1 fruit fly cellular context compared by ENCODE assay signal in genomic region chr3R:21605291-21605898, dm6.
A peak's percentile ranks its signal among the peaks of the same experiment; 100 is the strongest.
TF ChIP-seq lines count a peak whose summit lies in the region.

No protein-coding gene starts in this region.

TF ChIP-seq in whole organism, embryonic, 481 proteins besides CTCF, POLR2A, EP300 and RAD21 (continued from another document):
- TF ChIP-seq bcd (GFP tag; optimal IDR thresholded peaks at IDR 0.05; lab: Kevin White, UChicago) = no peak
- TF ChIP-seq Antp (GFP tag; optimal IDR thresholded peaks at IDR 0.05; lab: Kevin White, UChicago) = no peak
- TF ChIP-seq maf-S (GFP tag; optimal IDR thresholded peaks at IDR 0.05; lab: Kevin White, UChicago) = no peak
- TF ChIP-seq nom (GFP tag; optimal IDR thresholded peaks at IDR 0.05; lab: Kevin White, UChicago) = peak; percentile 99
- TF ChIP-seq CG6272 (GFP tag; IDR thresholded peaks at IDR 0.05; lab: Robert Waterston, UW) = no peak
- TF ChIP-seq Tbp (GFP tag; optimal IDR thresholded peaks at IDR 0.05; lab: Kevin White, UChicago) = no peak
- no peak for TF ChIP-seq pum (GFP tag; optimal IDR thresholded peaks at IDR 0.05; lab: Kevin White, UChicago)
- TF ChIP-seq onecut (GFP tag; IDR thresholded peaks at IDR 0.05; lab: Robert Waterston, UW) = no peak
- no peak for TF ChIP-seq pfk (GFP tag; optimal IDR thresholded peaks at IDR 0.05; lab: Kevin White, UChicago)
- TF ChIP-seq CG7372 (GFP tag; IDR thresholded peaks at IDR 0.05; lab: Robert Waterston, UW) = no peak
- TF ChIP-seq psq (GFP tag; optimal IDR thresholded peaks at IDR 0.05; lab: Kevin White, UChicago) = peak; percentile 99
- TF ChIP-seq ftz-f1 (GFP tag; optimal IDR thresholded peaks at IDR 0.05; lab: Kevin White, UChicago) = no peak
- no peak for TF ChIP-seq CG7786 (GFP tag; optimal IDR thresholded peaks at IDR 0.05; lab: Kevin White, UChicago)
- TF ChIP-seq pzg (GFP tag; optimal IDR thresholded peaks at IDR 0.05; lab: Kevin White, UChicago) = no peak
- TF ChIP-seq CG6854 (GFP tag; optimal IDR thresholded peaks at IDR 0.05; lab: Kevin White, UChicago) = no peak
- no peak for TF ChIP-seq CG17612 (GFP tag; IDR thresholded peaks at IDR 0.05; lab: Robert Waterston, UW)
- no peak for TF ChIP-seq caup (GFP tag; optimal IDR thresholded peaks at IDR 0.05; lab: Kevin White, UChicago; ENCODE audit: severe bottlenecking)
- TF ChIP-seq Rfx (GFP tag; IDR thresholded peaks at IDR 0.05; lab: Robert Waterston, UW) = no peak
- TF ChIP-seq dimm (GFP tag; IDR thresholded peaks at IDR 0.05; lab: Robert Waterston, UW) = no peak
- TF ChIP-seq CG11247 (GFP tag; IDR thresholded peaks at IDR 0.05; lab: Robert Waterston, UW) = no peak
- TF ChIP-seq Sry-β (GFP tag; optimal IDR thresholded peaks at IDR 0.05; lab: Kevin White, UChicago) = no peak
- TF ChIP-seq CG9727 (GFP tag; optimal IDR thresholded peaks at IDR 0.05; lab: Kevin White, UChicago) = no peak
- TF ChIP-seq vvl (GFP tag; IDR thresholded peaks at IDR 0.05; lab: Robert Waterston, UW) = no peak
- TF ChIP-seq CG32532 (GFP tag; IDR thresholded peaks at IDR 0.05; lab: Robert Waterston, UW) = no peak
- TF ChIP-seq HHEX (GFP tag; optimal IDR thresholded peaks at IDR 0.05; lab: Kevin White, UChicago) = no peak
- no peak; the same call in 2 of the 3 replicates for TF ChIP-seq croc (GFP tag; conservative IDR thresholded peaks at IDR 0.05; lab: Robert Waterston, UW)
- no peak for TF ChIP-seq ara (GFP tag; IDR thresholded peaks at IDR 0.05; lab: Robert Waterston, UW)
- TF ChIP-seq lab (GFP tag; optimal IDR thresholded peaks at IDR 0.05; lab: Kevin White, UChicago) = no peak
- TF ChIP-seq BEAF-32 (GFP tag; optimal IDR thresholded peaks at IDR 0.05; lab: Kevin White, UChicago) = no peak
- TF ChIP-seq cato (GFP tag; optimal IDR thresholded peaks at IDR 0.05; lab: Kevin White, UChicago; ENCODE audit: borderline replicate concordance) = no peak
- TF ChIP-seq dm (GFP tag; optimal IDR thresholded peaks at IDR 0.05; lab: Kevin White, UChicago) = peak; percentile 15
- peak; percentile 94 for TF ChIP-seq Med (GFP tag; lab: Kevin White, UChicago)
- TF ChIP-seq CG7745 (tag; optimal IDR thresholded peaks at IDR 0.05; lab: Kevin White, UChicago) = no peak
- TF ChIP-seq corto (GFP tag; optimal IDR thresholded peaks at IDR 0.05; lab: Kevin White, UChicago) = peak; percentile 74
- TF ChIP-seq CG11560 (tag; IDR thresholded peaks at IDR 0.05; lab: Robert Waterston, UW) = no peak
- no peak for TF ChIP-seq repo (GFP tag; optimal IDR thresholded peaks at IDR 0.05; lab: Kevin White, UChicago)
- peak; percentile 76 for TF ChIP-seq Kr (GFP tag; optimal IDR thresholded peaks at IDR 0.05; lab: Kevin White, UChicago)
- TF ChIP-seq gro (GFP tag; optimal IDR thresholded peaks at IDR 0.05; lab: Kevin White, UChicago) = no peak
- TF ChIP-seq nerfin-1 (tag; optimal IDR thresholded peaks at IDR 0.05; lab: Kevin White, UChicago) = peak; percentile 97
- TF ChIP-seq CG13424 (tag; optimal IDR thresholded peaks at IDR 0.05; lab: Kevin White, UChicago) = no peak
- no peak for TF ChIP-seq Sin3A (optimal IDR thresholded peaks at IDR 0.05; lab: Kevin White, UChicago)
- no peak for TF ChIP-seq CG8290 (GFP tag; optimal IDR thresholded peaks at IDR 0.05; lab: Kevin White, UChicago)
- peak in 1 of 2 experiments; percentile 0 for TF ChIP-seq CG8290 (tag; optimal IDR thresholded peaks at IDR 0.05; lab: Kevin White, UChicago)
- TF ChIP-seq CG11695 (GFP tag; IDR thresholded peaks at IDR 0.05; lab: Robert Waterston, UW) = no peak
- TF ChIP-seq hth (optimal IDR thresholded peaks at IDR 0.05; lab: Kevin White, UChicago) = no peak
- TF ChIP-seq kni (GFP tag; optimal IDR thresholded peaks at IDR 0.05; lab: Kevin White, UChicago) = peak; percentile 79
- no peak for TF ChIP-seq ssp (GFP tag; IDR thresholded peaks at IDR 0.05; lab: Robert Waterston, UW)
- peak; percentile 78 for TF ChIP-seq yki (optimal IDR thresholded peaks at IDR 0.05; lab: Kevin White, UChicago)
- TF ChIP-seq CG14050 (GFP tag; IDR thresholded peaks at IDR 0.05; lab: Robert Waterston, UW) = no peak
- TF ChIP-seq ems (GFP tag; optimal IDR thresholded peaks at IDR 0.05; lab: Kevin White, UChicago) = no peak
- no peak for TF ChIP-seq phol (tag; optimal IDR thresholded peaks at IDR 0.05; lab: Kevin White, UChicago)
- no peak for TF ChIP-seq dysf (GFP tag; IDR thresholded peaks at IDR 0.05; lab: Robert Waterston, UW)
- TF ChIP-seq CG11093 (GFP tag; IDR thresholded peaks at IDR 0.05; lab: Robert Waterston, UW) = no peak
- peak; percentile 20 for TF ChIP-seq CG31365 (tag; optimal IDR thresholded peaks at IDR 0.05; lab: Kevin White, UChicago)
- no peak for TF ChIP-seq CG9609 (GFP tag; optimal IDR thresholded peaks at IDR 0.05; lab: Kevin White, UChicago)
- TF ChIP-seq gcm (GFP tag; optimal IDR thresholded peaks at IDR 0.05; lab: Kevin White, UChicago) = peak; percentile 20
- TF ChIP-seq CG7928 (GFP tag; optimal IDR thresholded peaks at IDR 0.05; lab: Kevin White, UChicago) = no peak
- TF ChIP-seq Fer1 (GFP tag; optimal IDR thresholded peaks at IDR 0.05; lab: Kevin White, UChicago) = no peak
- TF ChIP-seq H15 (GFP tag; IDR thresholded peaks at IDR 0.05; lab: Robert Waterston, UW) = no peak
- TF ChIP-seq unpg (GFP tag; optimal IDR thresholded peaks at IDR 0.05; lab: Kevin White, UChicago) = no peak
- peak; percentile 43 for TF ChIP-seq Blimp-1 (GFP tag; optimal IDR thresholded peaks at IDR 0.05; lab: Kevin White, UChicago)
- TF ChIP-seq rib (GFP tag; IDR thresholded peaks at IDR 0.05; lab: Robert Waterston, UW) = no peak
- TF ChIP-seq CG30431 (GFP tag; optimal IDR thresholded peaks at IDR 0.05; lab: Kevin White, UChicago) = no peak
- no peak for TF ChIP-seq CG14667 (GFP tag; IDR thresholded peaks at IDR 0.05; lab: Robert Waterston, UW)
- TF ChIP-seq CG9817 (tag; optimal IDR thresholded peaks at IDR 0.05; lab: Kevin White, UChicago) = no peak
- peak; percentile 36 for TF ChIP-seq Hey (tag; optimal IDR thresholded peaks at IDR 0.05; lab: Kevin White, UChicago)
- no peak for TF ChIP-seq Vsx1 (GFP tag; optimal IDR thresholded peaks at IDR 0.05; lab: Kevin White, UChicago)
- TF ChIP-seq z (GFP tag; IDR thresholded peaks at IDR 0.05; lab: Robert Waterston, UW) = no peak
- TF ChIP-seq CG2116 (GFP tag; optimal IDR thresholded peaks at IDR 0.05; lab: Kevin White, UChicago) = no peak
- no peak for TF ChIP-seq wor (GFP tag; IDR thresholded peaks at IDR 0.05; lab: Robert Waterston, UW)
- no peak for TF ChIP-seq ato (GFP tag; IDR thresholded peaks at IDR 0.05; lab: Robert Waterston, UW; ENCODE audit: partially characterized antibody)
- no peak for TF ChIP-seq tin (GFP tag; optimal IDR thresholded peaks at IDR 0.05; lab: Kevin White, UChicago)
- peak; percentile 66 for TF ChIP-seq CG3163 (GFP tag; optimal IDR thresholded peaks at IDR 0.05; lab: Kevin White, UChicago)
- TF ChIP-seq cas (GFP tag; IDR thresholded peaks at IDR 0.05; lab: Robert Waterston, UW) = no peak
- TF ChIP-seq bsh (GFP tag; optimal IDR thresholded peaks at IDR 0.05; lab: Kevin White, UChicago) = peak in 1 of 2 experiments; percentile 99
- TF ChIP-seq insv (GFP tag; optimal IDR thresholded peaks at IDR 0.05; lab: Kevin White, UChicago) = peak in 1 of 2 experiments; percentile 23
- TF ChIP-seq Ssrp (tag; optimal IDR thresholded peaks at IDR 0.05; lab: Kevin White, UChicago) = no peak
- TF ChIP-seq sqz (GFP tag; optimal IDR thresholded peaks at IDR 0.05; lab: Kevin White, UChicago) = peak; percentile 97
- TF ChIP-seq salm (tag; optimal IDR thresholded peaks at IDR 0.05; lab: Kevin White, UChicago) = no peak
- TF ChIP-seq zen (tag; optimal IDR thresholded peaks at IDR 0.05; lab: Kevin White, UChicago) = peak; percentile 56
- TF ChIP-seq CG13624 (GFP tag; optimal IDR thresholded peaks at IDR 0.05; lab: Kevin White, UChicago) = peak; percentile 20
- TF ChIP-seq bab2 (GFP tag; optimal IDR thresholded peaks at IDR 0.05; lab: Kevin White, UChicago) = no peak
- TF ChIP-seq CG33213 (GFP tag; optimal IDR thresholded peaks at IDR 0.05; lab: Kevin White, UChicago) = no peak
- TF ChIP-seq Bdp1 (GFP tag; optimal IDR thresholded peaks at IDR 0.05; lab: Kevin White, UChicago) = no peak
- no peak for TF ChIP-seq CG17802 (tag; optimal IDR thresholded peaks at IDR 0.05; lab: Kevin White, UChicago)
- peak; percentile 73 for TF ChIP-seq CG8924 (tag; optimal IDR thresholded peaks at IDR 0.05; lab: Kevin White, UChicago)
- peak; percentile 63 for TF ChIP-seq twi (tag; optimal IDR thresholded peaks at IDR 0.05; lab: Kevin White, UChicago)
- TF ChIP-seq Hand (GFP tag; optimal IDR thresholded peaks at IDR 0.05; lab: Kevin White, UChicago) = no peak
- TF ChIP-seq sr (GFP tag; IDR thresholded peaks at IDR 0.05; lab: Robert Waterston, UW) = no peak
- TF ChIP-seq CG10321 (GFP tag; IDR thresholded peaks at IDR 0.05; lab: Robert Waterston, UW) = no peak
- no peak for TF ChIP-seq HLH4C (GFP tag; IDR thresholded peaks at IDR 0.05; lab: Robert Waterston, UW; ENCODE audit: partially characterized antibody)
- no peak for TF ChIP-seq oc (tag; optimal IDR thresholded peaks at IDR 0.05; lab: Kevin White, UChicago)
- peak; percentile 30 for TF ChIP-seq nmo (GFP tag; optimal IDR thresholded peaks at IDR 0.05; lab: Kevin White, UChicago)
- TF ChIP-seq Chrac-16 (GFP tag; optimal IDR thresholded peaks at IDR 0.05; lab: Kevin White, UChicago) = no peak
- TF ChIP-seq CG17829 (tag; optimal IDR thresholded peaks at IDR 0.05; lab: Kevin White, UChicago) = peak; percentile 35
- peak; percentile 90 for TF ChIP-seq D (optimal IDR thresholded peaks at IDR 0.05; lab: Kevin White, UChicago)
- TF ChIP-seq D (GFP tag; optimal IDR thresholded peaks at IDR 0.05; lab: Kevin White, UChicago) = peak; percentile 2
- TF ChIP-seq CG10543 (GFP tag; optimal IDR thresholded peaks at IDR 0.05; lab: Kevin White, UChicago) = no peak
- TF ChIP-seq Adf1 (GFP tag; IDR thresholded peaks at IDR 0.05; lab: Robert Waterston, UW) = no peak
- TF ChIP-seq CG17359 (tag; optimal IDR thresholded peaks at IDR 0.05; lab: Kevin White, UChicago) = no peak
- no peak for TF ChIP-seq ab (GFP tag; optimal IDR thresholded peaks at IDR 0.05; lab: Kevin White, UChicago)
- TF ChIP-seq CG8478 (optimal IDR thresholded peaks at IDR 0.05; lab: Kevin White, UChicago) = peak; percentile 85
- TF ChIP-seq slou (GFP tag; optimal IDR thresholded peaks at IDR 0.05; lab: Kevin White, UChicago) = no peak
- peak; percentile 71 for TF ChIP-seq cg (GFP tag; optimal IDR thresholded peaks at IDR 0.05; lab: Kevin White, UChicago)
- no peak for TF ChIP-seq jumu (GFP tag; optimal IDR thresholded peaks at IDR 0.05; lab: Kevin White, UChicago)
- peak; percentile 95 for TF ChIP-seq ewg (GFP tag; optimal IDR thresholded peaks at IDR 0.05; lab: Kevin White, UChicago)
- no peak for TF ChIP-seq CG2199 (GFP tag; IDR thresholded peaks at IDR 0.05; lab: Robert Waterston, UW)
- TF ChIP-seq ac (GFP tag; optimal IDR thresholded peaks at IDR 0.05; lab: Kevin White, UChicago) = no peak
- peak in 1 of 3 experiments; percentile 14 for TF ChIP-seq Stat92E (GFP tag; optimal IDR thresholded peaks at IDR 0.05; lab: Kevin White, UChicago)
- peak; percentile 23 for TF ChIP-seq Nf-YB (GFP tag; optimal IDR thresholded peaks at IDR 0.05; lab: Kevin White, UChicago)
- no peak for TF ChIP-seq CG6175 (GFP tag; IDR thresholded peaks at IDR 0.05; lab: Robert Waterston, UW)
- TF ChIP-seq odd (GFP tag; optimal IDR thresholded peaks at IDR 0.05; lab: Kevin White, UChicago) = no peak
- no peak for TF ChIP-seq Six4 (GFP tag; optimal IDR thresholded peaks at IDR 0.05; lab: Kevin White, UChicago)
- no peak for TF ChIP-seq Hr3 (GFP tag; optimal IDR thresholded peaks at IDR 0.05; lab: Kevin White, UChicago)
- no peak for TF ChIP-seq Xrp1 (GFP tag; IDR thresholded peaks at IDR 0.05; lab: Robert Waterston, UW)
- TF ChIP-seq CG10462 (GFP tag; optimal IDR thresholded peaks at IDR 0.05; lab: Kevin White, UChicago) = no peak
- no peak for TF ChIP-seq grau (tag; optimal IDR thresholded peaks at IDR 0.05; lab: Kevin White, UChicago)
